Fruit fly (Drosophila melanogaster) whole organism, embryonic: ENCODE measurements around the gene CG44362.

Experiments
- ATbp ChIP-seq: fragments of 200-800 bp; sonication (Bioruptor generic); optimal IDR thresholded peaks from 2 replicates; lab custom pipeline; 2017; ENCODE audit warnings: missing biosample characterization, mild to moderate bottlenecking, missing genetic modification characterization, missing genetic modification reagents
- Ada2b ChIP-seq: fragments of 200-800 bp; sonication (Bioruptor generic); IDR thresholded peaks from 2 replicates; pipeline ENCODE4 v1.3.6; 2022; ENCODE audit warnings: missing biosample characterization, missing genetic modification characterization
- Asciz ChIP-seq: fragments of 200-800 bp; sonication (Bioruptor generic); optimal IDR thresholded peaks from 2 replicates; lab custom pipeline; 2017; ENCODE audit warnings: missing biosample characterization, mild to moderate bottlenecking, missing genetic modification characterization, missing genetic modification reagents
- B-H2 ChIP-seq: fragments of 200-800 bp; sonication (Bioruptor generic); optimal IDR thresholded peaks from 2 replicates; lab custom pipeline; 2018; ENCODE audit warnings: missing biosample characterization, mild to moderate bottlenecking, missing genetic modification characterization
- CG10209 ChIP-seq: fragments of 200-800 bp; sonication (Bioruptor generic); optimal IDR thresholded peaks from 3 replicates; lab custom pipeline; 2017; ENCODE audit warnings: missing biosample characterization, mild to moderate bottlenecking, missing genetic modification characterization, missing genetic modification reagents
- CG11504 ChIP-seq: fragments of 200-800 bp; sonication (Bioruptor generic); optimal IDR thresholded peaks from 3 replicates; lab custom pipeline; 2019; ENCODE audit warnings: missing biosample characterization, mild to moderate bottlenecking, missing genetic modification characterization, moderate library complexity
- CG12391 ChIP-seq: fragments of 200-800 bp; sonication (Bioruptor generic); optimal IDR thresholded peaks from 3 replicates; lab custom pipeline; 2018; ENCODE audit warnings: missing biosample characterization, mild to moderate bottlenecking, missing genetic modification characterization, moderate library complexity
- CG13123 ChIP-seq: fragments of 200-800 bp; sonication (Bioruptor generic); optimal IDR thresholded peaks from 2 replicates; lab custom pipeline; 2016; ENCODE audit warnings: missing biosample characterization, missing genetic modification characterization
- CG13894 ChIP-seq: fragments of 200-800 bp; sonication (Bioruptor generic); optimal IDR thresholded peaks from 3 replicates; lab custom pipeline; 2018; ENCODE audit warnings: missing biosample characterization, mild to moderate bottlenecking, missing genetic modification characterization, moderate library complexity
- CG14050 ChIP-seq: fragments of 200-800 bp; sonication (Bioruptor generic); IDR thresholded peaks from 3 replicates; pipeline ENCODE4 v1.3.6; 2022; ENCODE audit warnings: missing biosample characterization, missing genetic modification characterization
- CG14710 ChIP-seq: fragments of 200-800 bp; sonication (Bioruptor generic); optimal IDR thresholded peaks from 3 replicates; lab custom pipeline; 2019; ENCODE audit warnings: missing biosample characterization, mild to moderate bottlenecking, missing genetic modification characterization, moderate library complexity
- CG15479 ChIP-seq: fragments of 200-800 bp; sonication (Bioruptor generic); optimal IDR thresholded peaks from 3 replicates; lab custom pipeline; 2019; ENCODE audit warnings: missing biosample characterization, mild to moderate bottlenecking, missing genetic modification characterization, moderate library complexity
- CG1603 ChIP-seq: fragments of 200-800 bp; sonication (Bioruptor generic); optimal IDR thresholded peaks from 2 replicates; lab custom pipeline; 2019; ENCODE audit warnings: missing biosample characterization, mild to moderate bottlenecking, missing genetic modification characterization, moderate library complexity
- CG1647 ChIP-seq: fragments of 200-800 bp; sonication (Bioruptor generic); optimal IDR thresholded peaks from 3 replicates; lab custom pipeline; 2016; ENCODE audit warnings: missing biosample characterization, missing genetic modification characterization
- CG16779 ChIP-seq: fragments of 200-800 bp; sonication (Bioruptor generic); IDR thresholded peaks from 2 replicates; pipeline ENCODE4 v1.3.6; 2022; ENCODE audit warnings: missing biosample characterization, missing genetic modification characterization
- CG17328 ChIP-seq: fragments of 200-800 bp; sonication (Bioruptor generic); IDR thresholded peaks from 2 replicates; pipeline ENCODE4 v1.3.6; 2022; ENCODE audit warnings: missing biosample characterization, missing genetic modification characterization
- CG17361 ChIP-seq: fragments of 200-800 bp; sonication (Bioruptor generic); IDR thresholded peaks from 3 replicates; pipeline ENCODE4 v1.3.6; 2022; ENCODE audit warnings: missing biosample characterization, missing genetic modification characterization
- CG17568 ChIP-seq: fragments of 200-800 bp; sonication (Bioruptor generic); optimal IDR thresholded peaks from 2 replicates; lab custom pipeline; 2018; ENCODE audit warnings: missing biosample characterization, mild to moderate bottlenecking, missing genetic modification characterization, moderate library complexity
- CG17829 ChIP-seq: fragments of 200-800 bp; optimal IDR thresholded peaks from 2 replicates; lab custom pipeline; 2019; ENCODE audit warnings: missing biosample characterization, mild to moderate bottlenecking, missing genetic modification characterization, moderate library complexity
- CG18262 ChIP-seq: fragments of 200-800 bp; optimal IDR thresholded peaks from 3 replicates; lab custom pipeline; 2019; ENCODE audit warnings: missing biosample characterization, mild to moderate bottlenecking, missing genetic modification characterization, moderate library complexity
- CG2129 ChIP-seq: fragments of 200-800 bp; sonication (Bioruptor generic); IDR thresholded peaks from 2 replicates; pipeline ENCODE4 v1.3.6; 2022; ENCODE audit warnings: missing biosample characterization, missing genetic modification characterization; ENCODE audit not compliant: partially characterized antibody
- CG2202 ChIP-seq: fragments of 200-800 bp; sonication (Bioruptor generic); optimal IDR thresholded peaks from 2 replicates; lab custom pipeline; 2018; ENCODE audit warnings: missing biosample characterization, mild to moderate bottlenecking, missing genetic modification characterization
- CG2875 ChIP-seq: fragments of 200-800 bp; sonication (Bioruptor generic); optimal IDR thresholded peaks from 2 replicates; lab custom pipeline; 2017; ENCODE audit warnings: missing biosample characterization, mild to moderate bottlenecking, missing genetic modification characterization, missing genetic modification reagents
- CG30020 ChIP-seq: fragments of 200-800 bp; optimal IDR thresholded peaks from 2 replicates; lab custom pipeline; 2019; ENCODE audit warnings: missing biosample characterization, mild to moderate bottlenecking, missing genetic modification characterization, moderate library complexity
- CG31388 ChIP-seq: fragments of 200-800 bp; sonication (Bioruptor generic); optimal IDR thresholded peaks from 2 replicates; lab custom pipeline; 2016; ENCODE audit warnings: missing biosample characterization, missing genetic modification characterization
- CG7839 ChIP-seq: fragments of 200-800 bp; sonication (Bioruptor generic); optimal IDR thresholded peaks from 3 replicates; lab custom pipeline; 2018; ENCODE audit warnings: missing biosample characterization, mild to moderate bottlenecking, missing genetic modification characterization, moderate library complexity
- CG8359 ChIP-seq: fragments of 200-800 bp; sonication (Bioruptor generic); optimal IDR thresholded peaks from 2 replicates; lab custom pipeline; 2017; ENCODE audit warnings: missing biosample characterization, mild to moderate bottlenecking, missing genetic modification characterization, borderline replicate concordance
- CG9727 ChIP-seq: fragments of 200-800 bp; sonication (Bioruptor generic); optimal IDR thresholded peaks from 3 replicates; lab custom pipeline; 2017; ENCODE audit warnings: missing biosample characterization, mild to moderate bottlenecking, missing genetic modification characterization
- CG9876 ChIP-seq: fragments of 200-800 bp; sonication (Bioruptor generic); optimal IDR thresholded peaks from 2 replicates; lab custom pipeline; 2016; ENCODE audit warnings: missing biosample characterization, missing genetic modification characterization
- D19A ChIP-seq: fragments of 200-800 bp; optimal IDR thresholded peaks from 3 replicates; lab custom pipeline; 2019; ENCODE audit warnings: missing biosample characterization, mild to moderate bottlenecking, missing genetic modification characterization, moderate library complexity
- Elba2 ChIP-seq: fragments of 200-800 bp; sonication (Bioruptor generic); optimal IDR thresholded peaks from 3 replicates; lab custom pipeline; 2016; ENCODE audit warnings: missing biosample characterization, missing genetic modification characterization
- HHEX ChIP-seq: fragments of 200-800 bp; sonication (Bioruptor generic); optimal IDR thresholded peaks from 3 replicates; lab custom pipeline; 2017; ENCODE audit warnings: missing biosample characterization, mild to moderate bottlenecking, missing genetic modification characterization, missing genetic modification reagents
- MESR4 ChIP-seq: fragments of 200-800 bp; sonication (Bioruptor generic); optimal IDR thresholded peaks from 2 replicates; lab custom pipeline; 2018; ENCODE audit warnings: missing biosample characterization, mild to moderate bottlenecking, missing genetic modification characterization, moderate library complexity
- NFAT ChIP-seq: fragments of 200-800 bp; sonication (Bioruptor generic); IDR thresholded peaks from 2 replicates; pipeline ENCODE4 v1.3.6; 2022; ENCODE audit warnings: missing biosample characterization, missing genetic modification characterization
- PHDP ChIP-seq: fragments of 200-800 bp; sonication (Bioruptor generic); optimal IDR thresholded peaks from 3 replicates; lab custom pipeline; 2018; ENCODE audit warnings: missing biosample characterization, mild to moderate bottlenecking, missing genetic modification characterization, moderate library complexity
- Scr ChIP-seq: fragments of 200-800 bp; sonication (Bioruptor generic); IDR thresholded peaks from 2 replicates; pipeline ENCODE4 v1.3.6; 2022; ENCODE audit warnings: missing biosample characterization, missing genetic modification characterization; ENCODE audit not compliant: partially characterized antibody
- Sox102F ChIP-seq: fragments of 200-800 bp; sonication (Bioruptor generic); optimal IDR thresholded peaks from 2 replicates; lab custom pipeline; 2018; ENCODE audit warnings: missing biosample characterization, mild to moderate bottlenecking, missing genetic modification characterization, moderate library complexity
- Ssrp ChIP-seq: fragments of 200-800 bp; sonication (Bioruptor generic); optimal IDR thresholded peaks from 2 replicates; lab custom pipeline; 2018; ENCODE audit warnings: missing biosample characterization, mild to moderate bottlenecking, missing genetic modification characterization, moderate library complexity
- bcd ChIP-seq: fragments of 200-800 bp; sonication (Bioruptor generic); optimal IDR thresholded peaks from 2 replicates; lab custom pipeline; 2017; ENCODE audit warnings: missing biosample characterization, mild to moderate bottlenecking, missing genetic modification characterization
- btn ChIP-seq: fragments of 200-800 bp; sonication (Bioruptor generic); optimal IDR thresholded peaks from 2 replicates; lab custom pipeline; 2016; ENCODE audit warnings: missing biosample characterization, missing genetic modification characterization
- cg ChIP-seq: fragments of 200-800 bp; sonication (Bioruptor generic); optimal IDR thresholded peaks from 3 replicates; lab custom pipeline; 2019; ENCODE audit warnings: missing biosample characterization, mild to moderate bottlenecking, missing genetic modification characterization, moderate library complexity
- disco-r ChIP-seq: fragments of 200-800 bp; sonication (Bioruptor generic); optimal IDR thresholded peaks from 2 replicates; lab custom pipeline; 2016; ENCODE audit warnings: missing biosample characterization, missing genetic modification characterization
- ems ChIP-seq: fragments of 200-800 bp; sonication (Bioruptor generic); optimal IDR thresholded peaks from 3 replicates; lab custom pipeline; 2016; ENCODE audit warnings: missing biosample characterization, missing genetic modification characterization
- exex ChIP-seq: fragments of 200-800 bp; sonication (Bioruptor generic); optimal IDR thresholded peaks from 4 replicates; lab custom pipeline; 2018; ENCODE audit warnings: missing biosample characterization, mild to moderate bottlenecking, missing genetic modification characterization, moderate library complexity
- fd64A ChIP-seq: fragments of 200-800 bp; sonication (Bioruptor generic); optimal IDR thresholded peaks from 3 replicates; lab custom pipeline; 2018; ENCODE audit warnings: missing biosample characterization, mild to moderate bottlenecking, missing genetic modification characterization
- gem ChIP-seq: fragments of 200-800 bp; sonication (Bioruptor generic); optimal IDR thresholded peaks from 2 replicates; lab custom pipeline; 2019; ENCODE audit warnings: missing biosample characterization, mild to moderate bottlenecking, missing genetic modification characterization, moderate library complexity
- grau ChIP-seq: fragments of 200-800 bp; optimal IDR thresholded peaks from 3 replicates; lab custom pipeline; 2019; ENCODE audit warnings: missing biosample characterization, mild to moderate bottlenecking, missing genetic modification characterization, moderate library complexity
- ind ChIP-seq: fragments of 200-800 bp; sonication (Bioruptor generic); optimal IDR thresholded peaks from 3 replicates; lab custom pipeline; 2016; ENCODE audit warnings: missing biosample characterization, missing genetic modification characterization
- lab ChIP-seq: fragments of 200-800 bp; sonication (Bioruptor generic); optimal IDR thresholded peaks from 3 replicates; lab custom pipeline; 2017; ENCODE audit warnings: missing biosample characterization, missing genetic modification characterization, mild to moderate bottlenecking, moderate library complexity, missing genetic modification reagents
- nau ChIP-seq: fragments of 200-800 bp; sonication (Bioruptor generic); optimal IDR thresholded peaks from 3 replicates; lab custom pipeline; 2017; ENCODE audit warnings: missing biosample characterization, mild to moderate bottlenecking, missing genetic modification characterization, missing genetic modification reagents
- odd ChIP-seq: fragments of 200-800 bp; sonication (Bioruptor generic); optimal IDR thresholded peaks from 2 replicates; lab custom pipeline; 2017; ENCODE audit warnings: missing biosample characterization, mild to moderate bottlenecking, missing genetic modification characterization

The CG44362 gene

dm6 chr3L:11410505-11410904, 13.2 kb downstream of the CG44362 start (continued):
- TF ChIP-seq Sox102F (peak; percentile 15), CG7839 (tag; lab: Kevin White, UChicago) (peak; percentile 24), btn (no peak), CG9876 (no peak), odd (no peak), CG11504 (tag; lab: Kevin White, UChicago) (peak; percentile 34), Asciz (peak; percentile 17), B-H2 (GFP tag; lab: Kevin White, UChicago) (no peak), lab (GFP tag; lab: Kevin White, UChicago) (peak; percentile 10), grau (tag; lab: Kevin White, UChicago) (peak; percentile 32), NFAT (GFP tag; lab: Robert Waterston, UW) (no peak), D19A (peak; percentile 7), cg (GFP tag; lab: Kevin White, UChicago) (no peak), CG1647 (no peak), Elba2 (no peak), HHEX (no peak), gem (tag; lab: Kevin White, UChicago) (peak; percentile 39), nau (no peak)

- peak; percentile 20 for TF ChIP-seq CG2875 (GFP tag; lab: Kevin White, UChicago)
- no peak for TF ChIP-seq CG15479 (GFP tag; lab: Kevin White, UChicago)
- TF ChIP-seq CG13894, result no peak
- no peak for TF ChIP-seq disco-r (GFP tag; lab: Kevin White, UChicago)
- TF ChIP-seq CG16779, result no peak
- peak; percentile 24 for TF ChIP-seq CG14710 (tag; lab: Kevin White, UChicago)
- TF ChIP-seq bcd (GFP tag; lab: Kevin White, UChicago), result no peak
- no peak for TF ChIP-seq ATbp (GFP tag; lab: Kevin White, UChicago)
- no peak for TF ChIP-seq Ada2b (GFP tag; lab: Robert Waterston, UW)
- TF ChIP-seq CG31388 (GFP tag; lab: Kevin White, UChicago), result no peak
- peak; percentile 23 for TF ChIP-seq CG12391 (tag; lab: Kevin White, UChicago)
- peak; percentile 49 for TF ChIP-seq CG18262 (tag; lab: Kevin White, UChicago)
- peak; percentile 3 for TF ChIP-seq CG10209
- no peak for TF ChIP-seq CG17328 (GFP tag; lab: Robert Waterston, UW)
- TF ChIP-seq Scr (GFP tag; lab: Robert Waterston, UW), result no peak
- TF ChIP-seq fd64A (GFP tag; lab: Kevin White, UChicago), result no peak
- TF ChIP-seq CG17361 (GFP tag; lab: Robert Waterston, UW), result peak; percentile 9; the same call in 1 of the 3 replicates
- TF ChIP-seq MESR4, result no peak
- peak; percentile 45 for TF ChIP-seq CG17829 (tag; lab: Kevin White, UChicago)
- TF ChIP-seq ems (GFP tag; lab: Kevin White, UChicago), result no peak
- TF ChIP-seq ind (GFP tag; lab: Kevin White, UChicago), result no peak
- TF ChIP-seq exex (tag; lab: Kevin White, UChicago), result no peak
- TF ChIP-seq CG17568, result no peak
- no peak for TF ChIP-seq CG2129 (GFP tag; lab: Robert Waterston, UW)
- no peak for TF ChIP-seq CG30020 (tag; lab: Kevin White, UChicago)
- TF ChIP-seq PHDP (tag; lab: Kevin White, UChicago), result no peak
- no peak for TF ChIP-seq CG1603 (tag; lab: Kevin White, UChicago)
- no peak for TF ChIP-seq CG13123
- TF ChIP-seq CG14050 (GFP tag; lab: Robert Waterston, UW), result no peak
- TF ChIP-seq CG8359 (GFP tag; lab: Kevin White, UChicago), result no peak
- peak; percentile 35 for TF ChIP-seq Ssrp (tag; lab: Kevin White, UChicago)
- TF ChIP-seq CG9727 (GFP tag; lab: Kevin White, UChicago), result peak; percentile 27
- no peak for TF ChIP-seq CG2202 (tag; lab: Kevin White, UChicago)
Measured at dm6 chr3L:11413697-11414096, 16.4 kb downstream of the CG44362 start.
